Worm (Caenorhabditis elegans) whole organism, late embryonic: Measurements from ENCODE around the gene ZK816.1.

Experiments used
- ceh-9 ChIP-seq: sonication (generic microtip); optimal IDR thresholded peaks from 2 replicates; lab custom pipeline; 2016; ENCODE audit warnings: mild to moderate bottlenecking, missing genetic modification characterization, inconsistent platforms, missing compliant biosample characterization
- ets-4 ChIP-seq: sonication (generic microtip); optimal IDR thresholded peaks from 2 replicates; lab custom pipeline; 2016; ENCODE audit warnings: missing genetic modification characterization, missing compliant biosample characterization
- pag-3 ChIP-seq: sonication (generic microtip); optimal IDR thresholded peaks from 2 replicates; lab custom pipeline; 2016; ENCODE audit warnings: missing compliant biosample characterization, missing genetic modification characterization, borderline replicate concordance

DNA sequence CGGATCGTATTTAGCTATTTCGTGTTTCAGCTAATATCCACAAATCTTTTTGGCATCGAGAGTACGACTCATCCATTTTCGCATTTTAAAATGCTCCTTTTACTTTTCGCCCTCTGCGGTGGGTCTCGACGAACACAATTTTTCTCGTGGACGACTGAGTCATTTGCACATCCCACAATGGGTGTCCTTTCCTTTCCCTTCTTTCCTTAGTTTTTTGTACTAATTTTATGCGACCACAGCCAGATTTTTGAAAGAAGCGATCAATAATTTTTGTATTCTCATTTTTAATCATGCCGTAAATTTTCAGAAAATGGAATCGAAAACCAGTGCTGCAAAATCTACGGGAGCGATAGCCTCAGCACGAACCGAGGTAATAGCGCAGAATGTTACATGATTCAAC, 50.2 kb downstream of the ZK816.1 start, which contains the start of gene C04F6.9:
- TF ChIP-seq ceh-9 (no peak), pag-3 (tag; lab: Kevin White, UChicago) (no peak), ets-4 (tag; lab: Kevin White, UChicago) (no peak)
